Fruit fly (Drosophila melanogaster) whole organism, wandering third instar larva: ENCODE measurements around the gene rb.

ENCODE experiments used
- CG9705 ChIP-seq: fragments of 200-800 bp; sonication (Bioruptor generic); optimal IDR thresholded peaks from 2 replicates; lab custom pipeline; 2018; ENCODE audit warnings: missing biosample characterization, mild to moderate bottlenecking, missing genetic modification characterization
- CrebA ChIP-seq: fragments of 200-800 bp; sonication (Bioruptor generic); optimal IDR thresholded peaks from 2 replicates; lab custom pipeline; 2016; ENCODE audit warnings: missing biosample characterization, mild to moderate bottlenecking, missing genetic modification characterization, borderline replicate concordance
- Dfd ChIP-seq: fragments of >200 bp; optimal IDR thresholded peaks from 2 replicates; lab custom pipeline; 2017; ENCODE audit warnings: missing biosample characterization, missing genetic modification characterization
- Dif ChIP-seq: fragments of 200-275, 200-300 bp; sonication (Bioruptor generic); optimal IDR thresholded peaks from 2 replicates; lab custom pipeline; 2018; ENCODE audit warnings: missing biosample characterization, missing genetic modification characterization; ENCODE audit not compliant: partially characterized antibody
- GATAd ChIP-seq: sonication (Bioruptor generic); optimal IDR thresholded peaks from 2 replicates; lab custom pipeline; 2016; ENCODE audit warnings: missing biosample characterization, missing genetic modification characterization
- HLH106 ChIP-seq: fragments of 200-800 bp; optimal IDR thresholded peaks from 3 replicates; lab custom pipeline; 2019; ENCODE audit warnings: missing biosample characterization, mild to moderate bottlenecking, missing genetic modification characterization, moderate library complexity
- Hnf4 ChIP-seq: fragments of 200-800 bp; sonication (Bioruptor generic); optimal IDR thresholded peaks from 2 replicates; lab custom pipeline; 2016; ENCODE audit warnings: missing biosample characterization, mild to moderate bottlenecking, missing genetic modification characterization
- Hr83 ChIP-seq: fragments of 200-300 bp; sonication (Bioruptor generic); optimal IDR thresholded peaks from 2 replicates; lab custom pipeline; 2016; ENCODE audit warnings: missing biosample characterization, mild to moderate bottlenecking, missing genetic modification characterization, moderate library complexity; ENCODE audit not compliant: poor library complexity, severe bottlenecking
- Jra ChIP-seq: sonication (Bioruptor generic); optimal IDR thresholded peaks from 2 replicates; lab custom pipeline; 2016; ENCODE audit warnings: missing biosample characterization, missing genetic modification characterization
- Myc ChIP-seq: fragments of >200 bp; optimal IDR thresholded peaks from 2 replicates; lab custom pipeline; 2017
- N ChIP-seq: fragments of >200 bp; optimal IDR thresholded peaks from 2 replicates; lab custom pipeline; 2018; ENCODE audit warnings: missing biosample characterization, missing external identifiers, missing genetic modification characterization
- OdsH ChIP-seq: fragments of 200-800 bp; sonication (Bioruptor generic); optimal IDR thresholded peaks from 2 replicates; lab custom pipeline; 2016; ENCODE audit warnings: missing biosample characterization, mild to moderate bottlenecking, missing genetic modification characterization
- Rel ChIP-seq, 2 experiments: fragments of 200-800 bp; sonication (Bioruptor generic) in 1 of 2; optimal IDR thresholded peaks; 2 replicates in 1 of 2; 3 replicates in 1 of 2; lab custom pipeline; 2016 to 2019; ENCODE audit warnings: mild to moderate bottlenecking in 2 of 2, missing biosample characterization in 2 of 2, missing genetic modification characterization in 2 of 2, moderate library complexity in 1 of 2
- Sp1 ChIP-seq: fragments of 200-800 bp; sonication (Bioruptor generic); optimal IDR thresholded peaks from 3 replicates; lab custom pipeline; 2019; ENCODE audit warnings: missing biosample characterization, mild to moderate bottlenecking, missing genetic modification characterization, moderate library complexity
- Vsx2 ChIP-seq: fragments of 200-300, 225-300 bp; sonication (Bioruptor generic); optimal IDR thresholded peaks from 2 replicates; lab custom pipeline; 2018; ENCODE audit warnings: missing biosample characterization, missing genetic modification characterization; ENCODE audit not compliant: partially characterized antibody
- br ChIP-seq: fragments of 200-800 bp; sonication (Bioruptor generic); optimal IDR thresholded peaks from 2 replicates; lab custom pipeline; 2016; ENCODE audit warnings: missing biosample characterization, missing genetic modification characterization
- brk ChIP-seq: fragments of 200-800 bp; sonication (Bioruptor generic); optimal IDR thresholded peaks from 2 replicates; lab custom pipeline; 2016; ENCODE audit warnings: missing biosample characterization, mild to moderate bottlenecking, missing genetic modification characterization
- dmrt93B ChIP-seq: fragments of 200-800 bp; sonication (Bioruptor generic); optimal IDR thresholded peaks from 2 replicates; lab custom pipeline; 2018; ENCODE audit warnings: missing biosample characterization, mild to moderate bottlenecking, missing genetic modification characterization
- dsf ChIP-seq: sonication (Bioruptor generic); optimal IDR thresholded peaks from 2 replicates; lab custom pipeline; 2016; ENCODE audit warnings: missing biosample characterization, missing genetic modification characterization, borderline replicate concordance
- ey ChIP-seq: fragments of 200-800 bp; sonication (Bioruptor generic); optimal IDR thresholded peaks from 2 replicates; lab custom pipeline; 2016; ENCODE audit warnings: missing biosample characterization, missing genetic modification characterization
- foxo ChIP-seq, 2 experiments: fragments of 200-800 bp; sonication (Bioruptor generic); optimal IDR thresholded peaks; 2 replicates in 1 of 2; 3 replicates in 1 of 2; lab custom pipeline; 2016 to 2017; ENCODE audit warnings: missing biosample characterization in 2 of 2, missing genetic modification characterization in 2 of 2
- fru ChIP-seq: fragments of 200-800 bp; sonication (Bioruptor generic); optimal IDR thresholded peaks from 3 replicates; lab custom pipeline; 2016; ENCODE audit warnings: missing biosample characterization, mild to moderate bottlenecking, missing genetic modification characterization
- h ChIP-seq: fragments of 200-800 bp; sonication (Bioruptor generic); optimal IDR thresholded peaks from 3 replicates; lab custom pipeline; 2016; ENCODE audit warnings: missing biosample characterization, mild to moderate bottlenecking, missing genetic modification characterization
- jim ChIP-seq: fragments of 175-275, 200-325 bp; sonication (Bioruptor generic); optimal IDR thresholded peaks from 2 replicates; lab custom pipeline; 2016; ENCODE audit warnings: missing biosample characterization, mild to moderate bottlenecking, missing genetic modification characterization
- lola ChIP-seq: fragments of >200 bp; optimal IDR thresholded peaks from 2 replicates; lab custom pipeline; 2017; ENCODE audit warnings: missing biosample characterization, missing genetic modification characterization
- pan ChIP-seq: fragments of >200 bp; optimal IDR thresholded peaks from 2 replicates; lab custom pipeline; 2017
- psq ChIP-seq: fragments of 200-800 bp; sonication (Bioruptor generic); optimal IDR thresholded peaks from 3 replicates; lab custom pipeline; 2017; ENCODE audit warnings: missing biosample characterization, mild to moderate bottlenecking, missing genetic modification characterization, moderate library complexity
- rgr ChIP-seq: fragments of 200-800 bp; sonication (Bioruptor generic); optimal IDR thresholded peaks from 3 replicates; lab custom pipeline; 2016; ENCODE audit warnings: missing biosample characterization, mild to moderate bottlenecking, missing genetic modification characterization
- sage ChIP-seq: fragments of 200-800 bp; sonication (Bioruptor generic); optimal IDR thresholded peaks from 2 replicates; lab custom pipeline; 2016; ENCODE audit warnings: missing biosample characterization, mild to moderate bottlenecking, missing genetic modification characterization
- sv ChIP-seq: fragments of 200-800 bp; sonication (Bioruptor generic); optimal IDR thresholded peaks from 3 replicates; lab custom pipeline; 2016; ENCODE audit warnings: missing biosample characterization, missing genetic modification characterization
- tai ChIP-seq: sonication (Bioruptor generic); optimal IDR thresholded peaks from 2 replicates; lab custom pipeline; 2016; ENCODE audit warnings: missing biosample characterization, missing genetic modification characterization
- usp ChIP-seq: fragments of >200 bp; optimal IDR thresholded peaks from 2 replicates; lab custom pipeline; 2017; ENCODE audit warnings: missing biosample characterization, missing genetic modification characterization

rb gene

DNA sequence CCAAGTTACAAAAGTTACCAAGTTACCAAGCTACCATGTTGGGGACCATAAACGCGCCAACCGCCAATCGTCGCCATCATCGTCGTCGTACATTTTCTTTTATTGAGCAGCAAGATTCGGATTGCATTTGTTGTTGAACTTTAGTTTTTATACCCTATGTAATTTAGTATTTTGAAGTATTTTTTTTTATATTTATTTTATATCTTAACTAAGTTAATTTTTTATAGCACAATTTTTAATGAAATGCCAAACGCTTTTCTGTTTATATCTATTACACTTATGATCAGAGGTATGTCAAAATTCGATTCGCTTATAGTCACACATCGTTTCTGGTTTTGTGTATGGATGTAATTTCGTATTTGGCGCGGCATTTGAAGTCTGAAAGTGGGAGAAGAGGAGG lies 42.0 kb upstream of the rb start:
- TF ChIP-seq ey (GFP tag; lab: Kevin White, UChicago) = no peak
- no peak for TF ChIP-seq psq (GFP tag; lab: Kevin White, UChicago)
- no peak for TF ChIP-seq dmrt93B (GFP tag; lab: Kevin White, UChicago)
- TF ChIP-seq usp (GFP tag; lab: Kevin White, UChicago) = no peak
- TF ChIP-seq br (GFP tag; lab: Kevin White, UChicago) = no peak
- TF ChIP-seq OdsH (GFP tag; lab: Kevin White, UChicago) = no peak
- TF ChIP-seq HLH106 (tag; lab: Kevin White, UChicago) = no peak
- no peak for TF ChIP-seq brk (GFP tag; lab: Kevin White, UChicago)
- no peak for TF ChIP-seq pan (lab: Kevin White, UChicago)
- TF ChIP-seq Vsx2 (GFP tag; lab: Kevin White, UChicago) = no peak
- no peak for TF ChIP-seq Sp1
- TF ChIP-seq Jra (GFP tag; lab: Kevin White, UChicago) = no peak
- no peak for TF ChIP-seq N (GFP tag; lab: Kevin White, UChicago)
- TF ChIP-seq Dfd (GFP tag; lab: Kevin White, UChicago) = no peak
- TF ChIP-seq lola (GFP tag; lab: Kevin White, UChicago) = no peak
- TF ChIP-seq Myc (lab: Kevin White, UChicago) = no peak

DNA sequence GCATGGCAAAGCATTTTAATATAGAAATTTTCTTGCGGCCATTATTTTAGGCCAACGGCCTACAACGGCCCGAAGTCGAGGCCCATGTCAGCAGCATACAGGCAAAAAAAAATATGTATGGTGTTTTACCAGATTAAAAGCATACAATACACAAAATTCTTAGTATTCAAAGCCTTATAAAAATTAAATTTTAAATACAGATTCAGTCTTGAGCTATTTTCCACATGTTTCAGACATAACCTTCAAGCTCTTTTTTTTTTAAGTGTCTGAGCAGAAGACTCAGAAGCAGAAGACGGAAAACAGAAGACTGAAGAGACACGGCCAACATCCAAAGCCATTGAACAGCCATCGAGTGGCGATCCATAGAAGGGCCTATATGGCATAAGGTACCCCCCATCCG lies 41.3 kb upstream of the rb start:
- TF ChIP-seq fru (peak; percentile 13), sv (GFP tag; lab: Kevin White, UChicago) (no peak), foxo (GFP tag; optimal IDR thresholded peaks at IDR 0.05; lab: Kevin White, UChicago) (peak in 1 of 2 experiments; percentile 28), h (GFP tag; lab: Kevin White, UChicago) (peak; percentile 3), lola (GFP tag; lab: Kevin White, UChicago) (no peak), OdsH (GFP tag; lab: Kevin White, UChicago) (no peak)

DNA sequence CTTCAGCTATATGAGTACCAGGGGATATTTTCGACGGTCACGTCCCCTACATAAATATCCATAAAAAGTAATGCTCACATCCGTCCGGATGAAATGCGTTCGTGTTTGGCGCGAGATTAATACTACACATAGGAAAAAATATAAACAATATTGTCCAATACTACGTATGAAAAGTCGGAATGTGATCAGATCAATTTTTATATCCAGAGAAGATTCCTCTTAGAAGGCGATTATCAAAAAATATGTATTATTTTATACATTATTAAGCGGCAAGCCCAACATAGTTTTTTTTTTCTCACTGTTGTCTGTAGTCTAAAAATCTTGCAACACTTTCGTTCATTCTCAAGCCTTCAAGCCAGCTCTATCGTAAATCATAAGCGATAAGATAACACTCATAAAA lies 33.5 kb upstream of the rb start:
- TF ChIP-seq Vsx2 (GFP tag; lab: Kevin White, UChicago) (no peak), dsf (GFP tag; lab: Kevin White, UChicago) (no peak), foxo (GFP tag; optimal IDR thresholded peaks at IDR 0.05; lab: Kevin White, UChicago) (peak in 1 of 2 experiments; percentile 25), CrebA (GFP tag; lab: Kevin White, UChicago) (no peak), fru (peak; percentile 1)

- TF ChIP-seq sv (GFP tag; lab: Kevin White, UChicago) (no peak), tai (GFP tag; lab: Kevin White, UChicago) (no peak), Dfd (GFP tag; lab: Kevin White, UChicago) (no peak), Dif (GFP tag; lab: Kevin White, UChicago) (no peak), GATAd (GFP tag; lab: Kevin White, UChicago) (no peak), dmrt93B (GFP tag; lab: Kevin White, UChicago) (no peak), sage (GFP tag; lab: Kevin White, UChicago) (no peak), Hr83 (GFP tag; lab: Kevin White, UChicago) (no peak), pan (lab: Kevin White, UChicago) (no peak), CG9705 (no peak), Rel (GFP tag; optimal IDR thresholded peaks at IDR 0.05; lab: Kevin White, UChicago) (no peak), Rel (tag; optimal IDR thresholded peaks at IDR 0.05; lab: Kevin White, UChicago) (no peak), Myc (lab: Kevin White, UChicago) (no peak), ey (GFP tag; lab: Kevin White, UChicago) (no peak), Vsx2 (GFP tag; lab: Kevin White, UChicago) (no peak)
Measured at dm6 chrX:4571829-4572228, 31.4 kb upstream of the rb start, which contains the start of gene CG12684. CG12684 (minus strand) TSS chrX:4571929.

DNA sequence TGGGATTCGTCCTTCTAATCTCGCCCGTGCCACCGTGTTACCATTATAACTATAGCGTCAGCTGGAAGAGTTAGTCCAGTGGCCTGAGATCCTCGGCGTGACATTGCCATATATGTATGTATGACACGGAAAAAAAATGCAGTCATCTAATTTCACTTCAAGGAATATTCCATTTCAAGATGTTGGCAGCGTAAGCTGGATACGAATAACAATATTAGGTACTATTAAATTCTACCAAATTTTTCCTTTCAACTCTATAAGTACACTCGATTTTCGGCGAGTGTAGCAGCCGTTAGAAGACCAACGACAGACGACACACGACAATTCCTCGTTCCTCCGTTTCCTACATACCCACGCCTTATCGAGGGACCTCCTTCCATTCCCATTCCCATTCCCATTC lies 24.5 kb upstream of the rb start:
- TF ChIP-seq tai (GFP tag; lab: Kevin White, UChicago) (no peak), dmrt93B (GFP tag; lab: Kevin White, UChicago) (no peak), sv (GFP tag; lab: Kevin White, UChicago) (no peak), rgr (GFP tag; lab: Kevin White, UChicago) (no peak), psq (GFP tag; lab: Kevin White, UChicago) (no peak), Myc (lab: Kevin White, UChicago) (no peak), CG9705 (no peak), Jra (GFP tag; lab: Kevin White, UChicago) (no peak), usp (GFP tag; lab: Kevin White, UChicago) (no peak), OdsH (GFP tag; lab: Kevin White, UChicago) (no peak), dsf (GFP tag; lab: Kevin White, UChicago) (no peak), Hnf4 (no peak), jim (GFP tag; lab: Kevin White, UChicago) (no peak), Dif (GFP tag; lab: Kevin White, UChicago) (no peak)
